Fruit fly (Drosophila melanogaster) whole organism, embryonic: Measurements from ENCODE around the gene kay.

Experiments
- ATbp ChIP-seq: fragments of 200-800 bp; sonication (Bioruptor generic); optimal IDR thresholded peaks from 2 replicates; lab custom pipeline; 2017; ENCODE audit warnings: missing biosample characterization, mild to moderate bottlenecking, missing genetic modification characterization, missing genetic modification reagents
- Adf1 ChIP-seq: fragments of 200-800 bp; sonication (Bioruptor generic); IDR thresholded peaks from 2 replicates; pipeline ENCODE4 v1.3.6; 2022; ENCODE audit warnings: missing biosample characterization, missing genetic modification characterization
- Antp ChIP-seq: fragments of 200-800 bp; sonication (Bioruptor generic); optimal IDR thresholded peaks from 3 replicates; lab custom pipeline; 2016; ENCODE audit warnings: missing biosample characterization, missing genetic modification characterization
- Awh ChIP-seq: fragments of 200-800 bp; sonication (Bioruptor generic); IDR thresholded peaks from 2 replicates; pipeline ENCODE4, ENCODE4 v1.3.6; 2022; ENCODE audit warnings: missing biosample characterization, missing genetic modification characterization
- B-H2 ChIP-seq: fragments of 200-800 bp; sonication (Bioruptor generic); optimal IDR thresholded peaks from 2 replicates; lab custom pipeline; 2018; ENCODE audit warnings: missing biosample characterization, mild to moderate bottlenecking, missing genetic modification characterization
- CG11247 ChIP-seq: fragments of 200-800 bp; sonication (Bioruptor generic); IDR thresholded peaks from 2 replicates; pipeline ENCODE4 v1.3.6; 2022; ENCODE audit warnings: missing biosample characterization, missing genetic modification characterization
- CG15269 ChIP-seq: fragments of 200-800 bp; sonication (Bioruptor generic); optimal IDR thresholded peaks from 2 replicates; lab custom pipeline; 2018; ENCODE audit warnings: missing biosample characterization, mild to moderate bottlenecking, missing genetic modification characterization, moderate library complexity
- CG30020 ChIP-seq: fragments of 200-800 bp; optimal IDR thresholded peaks from 2 replicates; lab custom pipeline; 2019; ENCODE audit warnings: missing biosample characterization, mild to moderate bottlenecking, missing genetic modification characterization, moderate library complexity
- CG42726 ChIP-seq: fragments of 200-800 bp; sonication (Bioruptor generic); IDR thresholded peaks from 2 replicates; pipeline ENCODE4 v1.3.6; 2022; ENCODE audit warnings: missing biosample characterization, missing genetic modification characterization; ENCODE audit not compliant: partially characterized antibody
- CG4282 ChIP-seq: fragments of 200-800 bp; sonication (Bioruptor generic); optimal IDR thresholded peaks from 2 replicates; lab custom pipeline; 2016; ENCODE audit warnings: missing biosample characterization, missing genetic modification characterization
- CG6254 ChIP-seq: fragments of 200-800 bp; sonication (Bioruptor generic); optimal IDR thresholded peaks from 3 replicates; lab custom pipeline; 2017; ENCODE audit warnings: mild to moderate bottlenecking, missing biosample characterization, missing genetic modification reagents, missing genetic modification characterization
- CG8765 ChIP-seq: fragments of 200-800 bp; sonication (Bioruptor generic); IDR thresholded peaks from 2 replicates; pipeline ENCODE4 v1.3.6; 2022; ENCODE audit warnings: missing biosample characterization, missing genetic modification characterization
- CG9932 ChIP-seq: fragments of 200-800 bp; sonication (Bioruptor generic); IDR thresholded peaks from 2 replicates; pipeline ENCODE4 v1.3.6; 2022; ENCODE audit warnings: missing biosample characterization, missing genetic modification characterization
- CHES-1-like ChIP-seq: fragments of 200-800 bp; sonication (Bioruptor generic); optimal IDR thresholded peaks from 2 replicates; lab custom pipeline; 2016; ENCODE audit warnings: missing biosample characterization, missing genetic modification characterization
- Deaf1 ChIP-seq: fragments of 200-800 bp; optimal IDR thresholded peaks from 3 replicates; lab custom pipeline; 2019; ENCODE audit warnings: missing biosample characterization, mild to moderate bottlenecking, missing genetic modification characterization, moderate library complexity
- H15 ChIP-seq: fragments of 200-800 bp; sonication (Bioruptor generic); IDR thresholded peaks from 3 replicates; pipeline ENCODE4 v1.3.6; 2022; ENCODE audit warnings: missing biosample characterization, missing genetic modification characterization
- Hand ChIP-seq: fragments of 200-800 bp; sonication (Bioruptor generic); optimal IDR thresholded peaks from 2 replicates; lab custom pipeline; 2017; ENCODE audit warnings: mild to moderate bottlenecking, missing biosample characterization, missing genetic modification reagents, missing genetic modification characterization
- MESR4 ChIP-seq: fragments of 200-800 bp; sonication (Bioruptor generic); optimal IDR thresholded peaks from 2 replicates; lab custom pipeline; 2018; ENCODE audit warnings: missing biosample characterization, mild to moderate bottlenecking, missing genetic modification characterization, moderate library complexity
- Med ChIP-seq: fragments of 200-800 bp; sonication (Bioruptor generic); peaks from one replicate; lab custom pipeline; 2016; ENCODE audit warnings: missing biosample characterization, missing genetic modification characterization, mild to moderate bottlenecking, inconsistent platforms, moderate library complexity
- NC2β ChIP-seq: fragments of 200-800 bp; sonication (Bioruptor generic); optimal IDR thresholded peaks from 2 replicates; lab custom pipeline; 2016; ENCODE audit warnings: missing biosample characterization, missing genetic modification characterization
- Sox102F ChIP-seq: fragments of 200-800 bp; sonication (Bioruptor generic); optimal IDR thresholded peaks from 2 replicates; lab custom pipeline; 2018; ENCODE audit warnings: missing biosample characterization, mild to moderate bottlenecking, missing genetic modification characterization, moderate library complexity
- cg ChIP-seq: fragments of 200-800 bp; sonication (Bioruptor generic); optimal IDR thresholded peaks from 3 replicates; lab custom pipeline; 2019; ENCODE audit warnings: missing biosample characterization, mild to moderate bottlenecking, missing genetic modification characterization, moderate library complexity
- ind ChIP-seq: fragments of 200-800 bp; sonication (Bioruptor generic); optimal IDR thresholded peaks from 3 replicates; lab custom pipeline; 2016; ENCODE audit warnings: missing biosample characterization, missing genetic modification characterization
- kah ChIP-seq: fragments of 200-800 bp; sonication (Bioruptor generic); optimal IDR thresholded peaks from 2 replicates; lab custom pipeline; 2018; ENCODE audit warnings: missing biosample characterization, mild to moderate bottlenecking, missing genetic modification characterization
- lola ChIP-seq, 3 experiments: fragments of >200 bp in 2 of 3; fragments of 200-800 bp in 1 of 3; sonication (Bioruptor generic) in 1 of 3; optimal IDR thresholded peaks; 2 replicates each; lab custom pipeline; 2017 to 2019; ENCODE audit warnings: missing biosample characterization in 3 of 3, missing genetic modification characterization in 3 of 3, mild to moderate bottlenecking in 1 of 3, moderate library complexity in 1 of 3
- mirr ChIP-seq: fragments of 200-800 bp; sonication (Bioruptor generic); optimal IDR thresholded peaks from 3 replicates; lab custom pipeline; 2018; ENCODE audit warnings: missing biosample characterization, mild to moderate bottlenecking, missing genetic modification characterization
- odd ChIP-seq: fragments of 200-800 bp; sonication (Bioruptor generic); optimal IDR thresholded peaks from 2 replicates; lab custom pipeline; 2017; ENCODE audit warnings: missing biosample characterization, mild to moderate bottlenecking, missing genetic modification characterization
- otp ChIP-seq: fragments of 200-800 bp; sonication (Bioruptor generic); IDR thresholded peaks from 3 replicates; pipeline ENCODE4, ENCODE4 v1.3.6; 2022; ENCODE audit warnings: missing biosample characterization, missing genetic modification characterization
- row ChIP-seq: fragments of 200-800 bp; sonication (Bioruptor generic); IDR thresholded peaks from 3 replicates; pipeline ENCODE4 v1.3.6; 2022; ENCODE audit warnings: missing biosample characterization, missing genetic modification characterization
- sd ChIP-seq: fragments of 200-800 bp; sonication (Bioruptor generic); optimal IDR thresholded peaks from 3 replicates; lab custom pipeline; 2018; ENCODE audit warnings: missing biosample characterization, mild to moderate bottlenecking, missing genetic modification characterization, moderate library complexity
- sob ChIP-seq: fragments of 200-800 bp; sonication (Bioruptor generic); IDR thresholded peaks from 2 replicates; pipeline ENCODE4 v1.3.6; 2022; ENCODE audit warnings: missing biosample characterization, missing genetic modification characterization
- sqz ChIP-seq: fragments of 200-800 bp; sonication (Bioruptor generic); optimal IDR thresholded peaks from 3 replicates; lab custom pipeline; 2018; ENCODE audit warnings: missing biosample characterization, mild to moderate bottlenecking, missing genetic modification characterization
- sr ChIP-seq: fragments of 200-800 bp; sonication (Bioruptor generic); IDR thresholded peaks from 3 replicates; pipeline ENCODE4 v1.3.6; 2022; ENCODE audit warnings: missing biosample characterization, missing genetic modification characterization
- stwl ChIP-seq: fragments of 200-800 bp; sonication (Bioruptor generic); optimal IDR thresholded peaks from 3 replicates; lab custom pipeline; 2018; ENCODE audit warnings: missing biosample characterization, mild to moderate bottlenecking, missing genetic modification characterization, moderate library complexity
- sug ChIP-seq: fragments of 200-800 bp; optimal IDR thresholded peaks from 2 replicates; lab custom pipeline; 2019; ENCODE audit warnings: missing biosample characterization, mild to moderate bottlenecking, missing genetic modification characterization, moderate library complexity
- trh ChIP-seq: fragments of 200-800 bp; sonication (Bioruptor generic); optimal IDR thresholded peaks from 2 replicates; lab custom pipeline; 2016; ENCODE audit warnings: missing biosample characterization, missing genetic modification characterization
- vvl ChIP-seq: fragments of 200-800 bp; sonication (Bioruptor generic); IDR thresholded peaks from 2 replicates; pipeline ENCODE4 v1.3.6; 2022; ENCODE audit warnings: missing biosample characterization, missing genetic modification characterization

Gene kay

DNA sequence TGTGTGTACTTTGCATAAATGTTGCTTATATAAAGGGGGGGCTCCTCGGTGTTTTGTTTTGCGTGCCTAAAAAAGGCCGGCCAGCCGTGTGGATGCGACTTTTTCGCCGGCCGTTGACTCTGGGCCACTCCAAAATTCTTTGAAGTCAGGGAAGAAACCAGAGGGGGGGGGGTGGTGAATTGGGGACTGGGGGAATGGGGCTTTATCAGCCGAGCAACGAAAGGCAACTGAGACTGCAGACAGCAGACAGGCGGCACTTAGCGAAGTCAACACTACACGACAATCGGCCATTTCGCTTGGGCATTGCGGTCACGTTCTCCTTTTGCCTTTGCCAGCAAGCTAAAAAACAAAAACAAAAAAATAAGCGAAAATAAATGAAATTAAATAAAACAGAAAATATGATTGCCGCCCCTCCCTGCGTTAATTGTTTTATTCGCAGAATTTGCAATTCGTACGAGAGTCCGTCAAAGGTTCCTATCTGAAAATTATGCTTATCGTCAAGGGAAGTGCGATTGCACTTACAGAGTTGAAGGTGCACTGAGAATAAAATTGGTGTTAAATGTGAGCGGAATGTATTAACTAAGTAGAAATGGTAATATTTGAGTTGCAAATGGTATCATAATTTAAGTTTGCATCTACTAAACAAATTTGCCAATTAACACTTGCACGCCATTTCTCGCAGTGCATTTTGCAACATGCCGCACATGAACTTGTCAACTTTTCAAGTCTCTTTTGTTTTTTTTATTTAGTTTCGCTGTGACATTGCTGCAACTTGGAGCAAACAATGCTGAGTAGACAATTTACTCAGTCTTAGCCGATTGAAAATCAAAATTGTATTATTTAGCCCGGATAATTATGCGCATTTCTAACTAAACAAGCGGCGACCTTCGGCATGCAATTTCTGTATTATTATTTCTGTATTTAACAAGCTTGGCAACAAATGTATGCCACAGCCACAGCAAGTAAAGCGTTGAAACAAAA is 20.5 kb downstream of the kay start (continued):
- no peak for TF ChIP-seq Adf1 (GFP tag; lab: Robert Waterston, UW)
- TF ChIP-seq trh = no peak
- no peak for TF ChIP-seq CG6254
- no peak for TF ChIP-seq Hand
- TF ChIP-seq B-H2 = no peak
- peak; percentile 71 for TF ChIP-seq Med (GFP tag; lab: Kevin White, UChicago)
- no peak for TF ChIP-seq NC2β (GFP tag; lab: Kevin White, UChicago)
- TF ChIP-seq CG4282 (GFP tag; lab: Kevin White, UChicago) = no peak

DNA sequence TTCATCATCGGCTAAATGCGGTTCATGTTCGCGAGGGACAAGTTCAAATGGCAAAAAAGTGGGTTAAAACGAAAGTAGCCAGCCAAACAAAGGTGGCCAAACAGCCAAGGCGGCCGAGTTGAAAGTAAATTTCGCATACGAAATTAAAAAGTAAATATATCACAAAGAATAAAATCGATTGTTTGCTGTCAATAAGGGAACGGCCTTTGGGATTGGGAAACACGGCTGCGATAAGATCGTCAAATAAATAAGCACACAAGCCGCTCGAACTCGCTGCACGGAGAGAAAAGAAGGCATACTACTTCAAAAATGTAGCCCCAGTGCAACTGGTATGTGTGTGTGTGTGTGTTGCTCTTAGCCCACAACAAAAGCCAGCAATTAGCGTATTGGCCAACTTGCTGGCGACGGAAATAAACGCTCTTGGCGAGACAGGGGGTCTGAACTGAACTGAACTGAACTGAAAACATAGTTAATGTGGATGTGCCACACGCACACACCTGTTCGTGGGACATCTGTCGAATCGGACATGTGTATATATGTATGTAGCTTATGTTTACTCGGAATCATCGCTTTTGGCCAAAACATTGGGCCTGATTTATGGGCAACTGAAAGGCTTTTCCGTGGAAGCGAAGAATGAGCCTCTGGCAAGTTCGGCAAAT is 22.2 kb downstream of the kay start:
- TF ChIP-seq Awh (peak; percentile 73; the same call in 1 of the 2 replicates), otp (GFP tag; lab: Robert Waterston, UW) (0 out of 3 replicates have a peak, but pooled peaks have one; percentile 16), H15 (no peak), Med (GFP tag; lab: Kevin White, UChicago) (peak; percentile 55), Sox102F (peak; percentile 18), vvl (GFP tag; lab: Robert Waterston, UW) (peak; percentile 8; the same call in 1 of the 2 replicates), CHES-1-like (GFP tag; lab: Kevin White, UChicago) (no peak), CG11247 (GFP tag; lab: Robert Waterston, UW) (no peak), CG9932 (GFP tag; lab: Robert Waterston, UW) (peak; percentile 35; the same call in 1 of the 2 replicates), sug (tag; lab: Kevin White, UChicago) (peak; percentile 77), row (GFP tag; lab: Robert Waterston, UW) (no peak), sqz (GFP tag; lab: Kevin White, UChicago) (no peak), CG30020 (tag; lab: Kevin White, UChicago) (no peak), ATbp (GFP tag; lab: Kevin White, UChicago) (peak; percentile 29), Deaf1 (no peak), sd (tag; lab: Kevin White, UChicago) (peak; percentile 16), CG15269 (tag; lab: Kevin White, UChicago) (peak; percentile 11), stwl (tag; lab: Kevin White, UChicago) (no peak), odd (GFP tag; lab: Kevin White, UChicago) (no peak), cg (peak; percentile 33), CG8765 (GFP tag; lab: Robert Waterston, UW) (no peak), sob (GFP tag; lab: Robert Waterston, UW) (0 out of 2 replicates have a peak, but pooled peaks have one; percentile 10), sr (GFP tag; lab: Robert Waterston, UW) (no peak), lola (GFP tag; optimal IDR thresholded peaks at IDR 0.05; lab: Kevin White, UChicago) (no peak), CG42726 (no peak), kah (GFP tag; lab: Kevin White, UChicago) (peak; percentile 12), ind (GFP tag; lab: Kevin White, UChicago) (no peak), mirr (GFP tag; lab: Kevin White, UChicago) (peak; percentile 25), Antp (no peak), MESR4 (GFP tag; lab: Kevin White, UChicago) (no peak)
